Worm (Caenorhabditis elegans) whole organism, L4 larva: ENCODE measurements around the gene F52E4.5.

Source experiments
- aly-2 ChIP-seq: sonication (generic microtip); optimal IDR thresholded peaks from 2 replicates; lab custom pipeline; 2018; ENCODE audit warnings: missing biosample characterization, missing genetic modification characterization
- nhr-11 ChIP-seq: fragments of 150-350 bp; optimal IDR thresholded peaks from 2 replicates; lab custom pipeline; 2014; ENCODE audit warnings: missing biosample characterization, missing genetic modification characterization

- TF ChIP-seq nhr-11 (tag; lab: Kevin White, UChicago) (peak; percentile 91), aly-2 (tag; lab: Kevin White, UChicago) (no peak)
These were observed 40.5 kb upstream of the F52E4.5 start for ce11 chrX:3127626-3128142.
